Worm (Caenorhabditis elegans) whole organism, late embryonic: ENCODE data around the gene idh-1.

ENCODE experiments used
- C08G9.2 ChIP-seq: sonication (generic microtip); optimal IDR thresholded peaks from 2 replicates; lab custom pipeline; 2016; ENCODE audit warnings: mild to moderate bottlenecking, missing genetic modification characterization, moderate library complexity, missing compliant biosample characterization
- K02D7.2 ChIP-seq: sonication (generic microtip); optimal IDR thresholded peaks from 2 replicates; lab custom pipeline; 2017; ENCODE audit warnings: mild to moderate bottlenecking, missing genetic modification characterization, missing compliant biosample characterization
- ahr-1 ChIP-seq: sonication (generic microtip); optimal IDR thresholded peaks from 2 replicates; lab custom pipeline; 2016; ENCODE audit warnings: missing genetic modification characterization, missing compliant biosample characterization
- ceh-14 ChIP-seq: sonication (generic microtip); optimal IDR thresholded peaks from 2 replicates; lab custom pipeline; 2016; ENCODE audit warnings: missing genotype, missing genetic modification characterization, missing compliant biosample characterization
- ceh-2 ChIP-seq: sonication (generic microtip); optimal IDR thresholded peaks from 2 replicates; lab custom pipeline; 2016; ENCODE audit warnings: missing genotype, missing genetic modification characterization, missing compliant biosample characterization
- ceh-22 ChIP-seq: sonication (generic microtip); optimal IDR thresholded peaks from 2 replicates; lab custom pipeline; 2017; ENCODE audit warnings: missing biosample characterization, missing genetic modification characterization
- ceh-30 ChIP-seq: fragments of 150-350 bp; optimal IDR thresholded peaks from 2 replicates; lab custom pipeline; 2014; ENCODE audit warnings: missing biosample characterization, missing genetic modification characterization
- ceh-31 ChIP-seq: sonication (generic microtip); optimal IDR thresholded peaks from 2 replicates; lab custom pipeline; 2016; ENCODE audit warnings: missing genetic modification characterization, missing compliant biosample characterization
- ceh-34 ChIP-seq: sonication (generic microtip); optimal IDR thresholded peaks from 2 replicates; lab custom pipeline; 2016; ENCODE audit warnings: mild to moderate bottlenecking, missing genetic modification characterization, missing compliant biosample characterization
- ceh-45 ChIP-seq: fragments of 200-800 bp; sonication (Bioruptor generic); IDR thresholded peaks from 2 replicates; pipeline ENCODE4 v1.3.6; 2022; ENCODE audit warnings: missing genetic modification reagents, missing genetic modification characterization, missing compliant biosample characterization
- ceh-48 ChIP-seq: sonication (generic microtip); optimal IDR thresholded peaks from 2 replicates; lab custom pipeline; 2016; ENCODE audit warnings: missing genetic modification characterization, inconsistent platforms, missing compliant biosample characterization
- che-1 ChIP-seq: sonication (generic microtip); optimal IDR thresholded peaks from 2 replicates; lab custom pipeline; 2016; ENCODE audit warnings: mild to moderate bottlenecking, missing genetic modification characterization, missing compliant biosample characterization
- dve-1 ChIP-seq: sonication (generic microtip); optimal IDR thresholded peaks from 2 replicates; lab custom pipeline; 2017; ENCODE audit warnings: antibody characterized with exemption, mild to moderate bottlenecking, missing genetic modification characterization, missing compliant biosample characterization
- elt-2 ChIP-seq: sonication (generic microtip); optimal IDR thresholded peaks from 2 replicates; lab custom pipeline; 2016; ENCODE audit warnings: missing genetic modification reagents, missing genetic modification characterization, missing compliant biosample characterization
- eyg-1 ChIP-seq: sonication (generic microtip); optimal IDR thresholded peaks from 2 replicates; lab custom pipeline; 2016; ENCODE audit warnings: missing genotype, missing genetic modification characterization, missing compliant biosample characterization
- fax-1 ChIP-seq: sonication (generic microtip); optimal IDR thresholded peaks from 2 replicates; lab custom pipeline; 2016; ENCODE audit warnings: missing genotype, missing genetic modification characterization, missing compliant biosample characterization
- fkh-10 ChIP-seq: fragments of 150-350 bp; optimal IDR thresholded peaks from 2 replicates; lab custom pipeline; 2014; ENCODE audit warnings: missing biosample characterization, missing genetic modification reagents, missing genetic modification characterization
- fkh-6 ChIP-seq: sonication (generic microtip); optimal IDR thresholded peaks from 2 replicates; lab custom pipeline; 2016; ENCODE audit warnings: missing genetic modification characterization, missing compliant biosample characterization
- hlh-15 ChIP-seq: sonication (generic microtip); optimal IDR thresholded peaks from 2 replicates; lab custom pipeline; 2016; ENCODE audit warnings: missing genetic modification characterization, missing compliant biosample characterization
- hlh-6 ChIP-seq: sonication (generic microtip); optimal IDR thresholded peaks from 2 replicates; lab custom pipeline; 2016; ENCODE audit warnings: missing genotype, missing genetic modification characterization, missing compliant biosample characterization
- hlh-8 ChIP-seq: sonication (generic microtip); optimal IDR thresholded peaks from 2 replicates; lab custom pipeline; 2016; ENCODE audit warnings: missing genotype, missing genetic modification characterization, missing compliant biosample characterization
- lim-6 ChIP-seq: sonication (generic microtip); optimal IDR thresholded peaks from 2 replicates; lab custom pipeline; 2016; ENCODE audit warnings: missing genetic modification characterization, missing compliant biosample characterization
- madf-2 ChIP-seq: sonication (generic microtip); optimal IDR thresholded peaks from 2 replicates; lab custom pipeline; 2017; ENCODE audit warnings: missing genetic modification characterization, missing compliant biosample characterization
- mec-3 ChIP-seq: sonication (generic microtip); optimal IDR thresholded peaks from 2 replicates; lab custom pipeline; 2016; ENCODE audit warnings: borderline replicate concordance, missing genetic modification characterization, missing compliant biosample characterization
- nfya-1 ChIP-seq: sonication (generic microtip); optimal IDR thresholded peaks from 2 replicates; lab custom pipeline; 2017; ENCODE audit warnings: missing genetic modification characterization, mild to moderate bottlenecking, missing compliant biosample characterization, antibody characterized with exemption, moderate library complexity
- odd-2 ChIP-seq: sonication (generic microtip); optimal IDR thresholded peaks from 2 replicates; lab custom pipeline; 2017; ENCODE audit warnings: antibody characterized with exemption, mild to moderate bottlenecking, missing genetic modification characterization, missing compliant biosample characterization
- pag-3 ChIP-seq: sonication (generic microtip); optimal IDR thresholded peaks from 2 replicates; lab custom pipeline; 2016; ENCODE audit warnings: missing compliant biosample characterization, missing genetic modification characterization, borderline replicate concordance
- pha-2 ChIP-seq: sonication (generic microtip); optimal IDR thresholded peaks from 2 replicates; lab custom pipeline; 2017; ENCODE audit warnings: mild to moderate bottlenecking, missing genetic modification characterization, missing compliant biosample characterization
- pha-4 ChIP-seq: fragments of 150-350 bp; optimal IDR thresholded peaks from 2 replicates; lab custom pipeline; 2018; ENCODE audit warnings: missing biosample characterization, missing genetic modification reagents, missing genetic modification characterization
- pqm-1 ChIP-seq: sonication (generic microtip); optimal IDR thresholded peaks from 2 replicates; lab custom pipeline; 2016; ENCODE audit warnings: missing genetic modification characterization, missing compliant biosample characterization
- pros-1 ChIP-seq: fragments of 150-350 bp; optimal IDR thresholded peaks from 2 replicates; lab custom pipeline; 2014; ENCODE audit warnings: missing biosample characterization, missing genetic modification reagents, missing genetic modification characterization
- ref-2 ChIP-seq: sonication (generic microtip); optimal IDR thresholded peaks from 2 replicates; lab custom pipeline; 2016; ENCODE audit warnings: missing genetic modification characterization, missing compliant biosample characterization
- sox-2 ChIP-seq: fragments of 200-800 bp; sonication (Bioruptor generic); IDR thresholded peaks from 2 replicates; pipeline ENCODE4 v1.3.6; 2022; ENCODE audit warnings: missing genetic modification reagents, missing genetic modification characterization, missing compliant biosample characterization
- syd-9 ChIP-seq: sonication (generic microtip); optimal IDR thresholded peaks from 2 replicates; lab custom pipeline; 2016; ENCODE audit warnings: mild to moderate bottlenecking, missing genetic modification characterization, moderate library complexity, missing compliant biosample characterization
- tbx-2 ChIP-seq: sonication (generic microtip); optimal IDR thresholded peaks from 2 replicates; lab custom pipeline; 2016; ENCODE audit warnings: missing genetic modification characterization, missing compliant biosample characterization
- unc-3 ChIP-seq, 2 experiments: fragments of 200-800 bp in 1 of 2; sonication (Bioruptor generic) in 1 of 2; sonication (generic microtip) in 1 of 2; conservative IDR thresholded peaks in 1 of 2; optimal IDR thresholded peaks in 1 of 2; 2 replicates each; pipeline versions ENCODE4 v1.3.6 to Lab custom; 2016 to 2022; ENCODE audit warnings: missing compliant biosample characterization in 2 of 2, missing genetic modification characterization in 2 of 2, missing genetic modification reagents in 1 of 2
- ztf-16 ChIP-seq: sonication (generic microtip); optimal IDR thresholded peaks from 2 replicates; lab custom pipeline; 2017; ENCODE audit warnings: missing genetic modification characterization, missing compliant biosample characterization

idh-1 gene

ce11 chrIV:9477135-9477928 is 36.4 kb upstream of the idh-1 start, which contains the start of gene wrt-3 (continued):
- TF ChIP-seq hlh-8 (tag; lab: Kevin White, UChicago) (peak; percentile 84), pag-3 (peak; percentile 53), nfya-1 (tag; lab: Kevin White, UChicago) (peak; percentile 50), tbx-2 (tag; lab: Kevin White, UChicago) (peak; percentile 94), madf-2 (peak; percentile 88), K02D7.2 (tag; lab: Kevin White, UChicago) (peak; percentile 94), ceh-2 (tag; lab: Kevin White, UChicago) (peak; percentile 89), ceh-30 (tag; lab: Kevin White, UChicago) (peak; percentile 19), pha-2 (tag; lab: Kevin White, UChicago) (peak; percentile 89), syd-9 (peak; percentile 95), ceh-22 (tag; lab: Kevin White, UChicago) (peak; percentile 17), ceh-14 (tag; lab: Kevin White, UChicago) (peak; percentile 84), ceh-45 (GFP tag; lab: Robert Waterston, UW) (peak; percentile 90), ztf-16 (tag; lab: Kevin White, UChicago) (peak; percentile 94), mec-3 (tag; lab: Kevin White, UChicago) (peak; percentile 83), hlh-15 (peak; percentile 84), pros-1 (tag; lab: Kevin White, UChicago) (no peak), eyg-1 (tag; lab: Kevin White, UChicago) (peak; percentile 86), ceh-31 (peak; percentile 71), hlh-6 (tag; lab: Kevin White, UChicago) (peak; percentile 97), ref-2 (tag; lab: Kevin White, UChicago) (peak; percentile 94), unc-3 (GFP tag; conservative IDR thresholded peaks at IDR 0.05; lab: Robert Waterston, UW) (peak; percentile 90), unc-3 (tag; optimal IDR thresholded peaks at IDR 0.05; lab: Kevin White, UChicago) (peak; percentile 88), pqm-1 (tag; lab: Kevin White, UChicago) (no peak), ahr-1 (tag; lab: Kevin White, UChicago) (peak; percentile 92), fkh-10 (GFP tag; lab: Kevin White, UChicago) (peak; percentile 0), elt-2 (peak; percentile 97), dve-1 (tag; lab: Kevin White, UChicago) (peak; percentile 73), fax-1 (tag; lab: Kevin White, UChicago) (peak; percentile 97), che-1 (tag; lab: Kevin White, UChicago) (peak; percentile 95), pha-4 (tag; lab: Kevin White, UChicago) (no peak), ceh-34 (tag; lab: Kevin White, UChicago) (peak; percentile 93), ceh-48 (tag; lab: Kevin White, UChicago) (peak; percentile 94)

DNA sequence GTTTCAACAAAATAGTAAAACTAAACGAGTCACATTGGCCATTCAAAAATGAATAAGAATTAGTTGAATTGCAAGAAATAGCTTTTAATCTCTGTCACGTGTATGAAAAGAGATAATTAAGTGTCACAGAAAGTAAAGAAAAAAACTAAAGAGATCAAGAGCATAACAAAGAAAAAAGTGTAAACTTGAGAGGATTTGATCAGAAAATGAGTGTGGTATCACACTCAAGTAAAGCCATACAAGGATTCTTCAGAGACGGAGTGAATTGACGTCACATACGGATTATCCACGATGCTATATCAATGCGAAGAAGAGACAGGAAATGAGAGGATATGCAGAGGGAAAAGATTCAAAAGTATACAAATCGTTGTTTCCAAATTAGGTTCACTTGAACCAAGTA is 28.4 kb upstream of the idh-1 start:
- no peak for TF ChIP-seq syd-9
- TF ChIP-seq, all 69 proteins: peak for 0

DNA sequence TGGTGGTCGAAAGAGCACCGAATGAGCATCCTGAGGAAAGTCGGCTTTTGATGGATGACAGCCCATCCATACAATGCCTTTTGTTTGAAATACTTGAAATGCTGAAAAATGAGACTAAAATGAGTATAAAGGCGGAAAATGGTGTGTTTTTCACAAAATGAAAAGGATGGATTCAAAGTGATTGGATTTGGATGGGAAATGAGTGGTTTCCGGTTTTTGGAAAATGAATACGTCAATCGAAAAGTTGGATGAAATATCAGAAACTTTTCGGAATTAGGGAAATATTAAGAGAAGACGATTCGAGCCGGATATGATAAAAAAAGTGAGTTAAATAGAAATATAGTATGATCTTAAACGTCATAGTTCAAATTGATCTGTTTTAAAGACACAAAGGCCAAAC is 26.5 kb upstream of the idh-1 start, which contains the start of gene F38E11.6:
Gene F38E11.6 (minus strand): TSS at position 101 of the 400 bp plus-strand sequence.
- no peak for TF ChIP-seq hlh-8 (tag; lab: Kevin White, UChicago)
- TF ChIP-seq tbx-2 (tag; lab: Kevin White, UChicago), result no peak
- TF ChIP-seq ceh-34 (tag; lab: Kevin White, UChicago), result no peak
- no peak for TF ChIP-seq pros-1 (tag; lab: Kevin White, UChicago)
- no peak for TF ChIP-seq ceh-2 (tag; lab: Kevin White, UChicago)
- no peak for TF ChIP-seq sox-2 (GFP tag; lab: Robert Waterston, UW)
- TF ChIP-seq pha-2 (tag; lab: Kevin White, UChicago), result no peak
- TF ChIP-seq fkh-6 (tag; lab: Kevin White, UChicago), result no peak
- no peak for TF ChIP-seq lim-6 (tag; lab: Kevin White, UChicago)
- no peak for TF ChIP-seq hlh-15
- TF ChIP-seq C08G9.2 (tag; lab: Kevin White, UChicago), result no peak
- no peak for TF ChIP-seq ceh-30 (tag; lab: Kevin White, UChicago)
- TF ChIP-seq ceh-14 (tag; lab: Kevin White, UChicago), result no peak
- no peak for TF ChIP-seq odd-2 (tag; lab: Kevin White, UChicago)
- TF ChIP-seq unc-3 (GFP tag; conservative IDR thresholded peaks at IDR 0.05; lab: Robert Waterston, UW), result no peak
- no peak for TF ChIP-seq unc-3 (tag; optimal IDR thresholded peaks at IDR 0.05; lab: Kevin White, UChicago)
- no peak for TF ChIP-seq ceh-22 (tag; lab: Kevin White, UChicago)
- no peak for TF ChIP-seq pha-4 (tag; lab: Kevin White, UChicago)
